Worm (Caenorhabditis elegans): ENCODE data around the gene tbx-32.
"Not testable (repeated sequence)": the region's sequence is repeated elsewhere in the genome, so short reads cannot be mapped to it uniquely, and the experiment has no call there.

DNA sequence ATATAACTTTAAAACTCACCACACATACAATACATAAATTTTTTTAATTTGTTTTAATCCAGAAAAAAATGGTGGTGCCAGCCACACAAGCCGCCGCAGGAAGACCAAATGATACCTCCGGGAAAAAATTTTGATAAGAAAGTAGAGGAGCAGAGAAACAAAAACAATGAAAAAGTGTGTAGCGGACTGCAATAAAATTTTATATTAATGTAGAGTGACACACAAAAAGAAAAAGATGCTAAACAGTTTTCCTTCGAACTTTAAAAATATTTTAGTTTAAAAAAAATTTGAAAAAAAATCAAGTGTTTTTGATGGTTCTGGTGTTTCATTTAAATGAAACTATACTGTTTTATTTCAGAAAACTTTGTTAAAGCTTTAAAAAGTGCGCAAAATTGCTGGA, 34.7 kb downstream of the tbx-32 start, which contains the start of gene C36C9.12:
- TF ChIP-seq lin-15B (tag; optimal IDR thresholded peaks at IDR 0.05); nhr-11 (tag; optimal IDR thresholded peaks at IDR 0.05); fos-1 (tag; optimal IDR thresholded peaks at IDR 0.05); unc-62 (GFP tag; optimal IDR thresholded peaks at IDR 0.05); aly-2 (tag; optimal IDR thresholded peaks at IDR 0.05); nhr-76 (tag; optimal IDR thresholded peaks at IDR 0.05); lin-39 (tag; optimal IDR thresholded peaks at IDR 0.05); skn-1 (tag; optimal IDR thresholded peaks at IDR 0.05); ztf-11 (tag; optimal IDR thresholded peaks at IDR 0.05); nhr-25 (tag; optimal IDR thresholded peaks at IDR 0.05): not testable (repeated sequence)

Data from whole organism, L3 larva.